Worm (Caenorhabditis elegans) whole organism, L3 larva: ENCODE results near the gene T10D4.7.

Source experiments
- egl-27 ChIP-seq: sonication (generic microtip); optimal IDR thresholded peaks from 4 replicates; lab custom pipeline; 2017; ENCODE audit warnings: missing biosample characterization, missing genetic modification reagents, missing genetic modification characterization
- hmg-11 ChIP-seq: sonication (generic microtip); optimal IDR thresholded peaks from 2 replicates; lab custom pipeline; 2016; ENCODE audit warnings: missing genetic modification characterization, missing compliant biosample characterization
- lin-39 ChIP-seq: fragments of 150-350 bp; optimal IDR thresholded peaks from 2 replicates; lab custom pipeline; 2018; ENCODE audit warnings: missing biosample characterization, missing genetic modification reagents, missing genetic modification characterization
- lsy-12 ChIP-seq: sonication (generic microtip); optimal IDR thresholded peaks from 2 replicates; lab custom pipeline; 2016; ENCODE audit warnings: mild to moderate bottlenecking, missing genetic modification characterization, missing compliant biosample characterization
- nfya-1 ChIP-seq: sonication (generic microtip); optimal IDR thresholded peaks from 2 replicates; lab custom pipeline; 2017; ENCODE audit warnings: missing genetic modification characterization, mild to moderate bottlenecking, missing compliant biosample characterization, antibody characterized with exemption, moderate library complexity; ENCODE audit not compliant: insufficient read depth
- nhr-237 ChIP-seq: fragments of 150-350 bp; optimal IDR thresholded peaks from 2 replicates; lab custom pipeline; 2014; ENCODE audit warnings: missing biosample characterization, missing genetic modification characterization
- nhr-28 ChIP-seq: fragments of 150-350 bp; optimal IDR thresholded peaks from 2 replicates; lab custom pipeline; 2014; ENCODE audit warnings: missing biosample characterization, missing genetic modification characterization
- skn-1 ChIP-seq: fragments of 150-350 bp; optimal IDR thresholded peaks from 2 replicates; lab custom pipeline; 2014; ENCODE audit warnings: missing biosample characterization, missing genetic modification characterization
- snpc-4 ChIP-seq: fragments of 150-350 bp; optimal IDR thresholded peaks from 2 replicates; lab custom pipeline; 2014; ENCODE audit warnings: missing biosample characterization, missing genetic modification characterization
- zag-1 ChIP-seq: fragments of 150-350 bp; optimal IDR thresholded peaks from 2 replicates; lab custom pipeline; 2014; ENCODE audit warnings: missing biosample characterization, missing genetic modification characterization
- ztf-4 ChIP-seq: fragments of 150-350 bp; optimal IDR thresholded peaks from 2 replicates; lab custom pipeline; 2014; ENCODE audit warnings: missing biosample characterization, missing genetic modification characterization

ce11 chrII:3145842-3146241 lies 28.3 kb downstream of the T10D4.7 start, which contains the start of gene T10D4.15:
- TF ChIP-seq ztf-4: no peak
- TF ChIP-seq egl-27: no peak
- no peak for TF ChIP-seq nhr-237
- TF ChIP-seq snpc-4 (tag; lab: Kevin White, UChicago): no peak
- no peak for TF ChIP-seq skn-1 (tag; lab: Kevin White, UChicago)
- TF ChIP-seq zag-1: no peak
- TF ChIP-seq hmg-11 (tag; lab: Kevin White, UChicago): no peak
- TF ChIP-seq nfya-1 (tag; lab: Kevin White, UChicago): no peak
- no peak for TF ChIP-seq nhr-28 (tag; lab: Kevin White, UChicago)
- no peak for TF ChIP-seq lsy-12 (tag; lab: Kevin White, UChicago)
- no peak for TF ChIP-seq lin-39 (tag; lab: Kevin White, UChicago)
